Worm (Caenorhabditis elegans) whole organism, L1 larva: Measurements from ENCODE around the gene dyf-18.

ENCODE experiments used
- C04F5.9 ChIP-seq: sonication (generic microtip); optimal IDR thresholded peaks from 2 replicates; lab custom pipeline; 2016; ENCODE audit warnings: missing genetic modification characterization, missing compliant biosample characterization
- F16B12.6 ChIP-seq: fragments of 150-350 bp; optimal IDR thresholded peaks from 2 replicates; lab custom pipeline; 2014; ENCODE audit warnings: missing biosample characterization, missing genetic modification characterization
- aha-1 ChIP-seq: fragments of 150-350 bp; optimal IDR thresholded peaks from 2 replicates; lab custom pipeline; 2014; ENCODE audit warnings: missing biosample characterization, missing genetic modification characterization
- alr-1 ChIP-seq: fragments of 200-800 bp; sonication (Bioruptor generic); optimal IDR thresholded peaks from 2 replicates; lab custom pipeline; 2018; ENCODE audit warnings: borderline replicate concordance, mild to moderate bottlenecking, missing genetic modification characterization, missing compliant biosample characterization
- aly-2 ChIP-seq: fragments of 150-350 bp; optimal IDR thresholded peaks from 2 replicates; lab custom pipeline; 2014; ENCODE audit warnings: missing biosample characterization, missing genetic modification characterization
- ama-1 ChIP-seq: fragments of 150-350 bp; optimal IDR thresholded peaks from 2 replicates; lab custom pipeline; 2014
- blmp-1 ChIP-seq: fragments of 150-350 bp; optimal IDR thresholded peaks from 2 replicates; lab custom pipeline; 2014; ENCODE audit warnings: missing biosample characterization, missing genetic modification characterization
- ceh-88 ChIP-seq: fragments of 200-800 bp; sonication (Bioruptor generic); IDR thresholded peaks from 2 replicates; pipeline ENCODE4 v1.3.6; 2022; ENCODE audit warnings: missing genetic modification characterization, missing compliant biosample characterization
- ceh-90 ChIP-seq: sonication (generic microtip); optimal IDR thresholded peaks from 2 replicates; lab custom pipeline; 2016; ENCODE audit warnings: missing genetic modification characterization, missing compliant biosample characterization
- ces-1 ChIP-seq: fragments of 150-350 bp; optimal IDR thresholded peaks from 2 replicates; lab custom pipeline; 2014; ENCODE audit warnings: missing biosample characterization, missing genetic modification reagents, missing genetic modification characterization
- dpl-1 ChIP-seq, 3 experiments: fragments of 150-350 bp in 2 of 3; sonication (generic microtip) in 1 of 3; optimal IDR thresholded peaks; 2 replicates each; lab custom pipeline; 2014 to 2017; ENCODE audit warnings: missing biosample characterization in 3 of 3, missing genetic modification characterization in 3 of 3, missing genetic modification reagents in 3 of 3
- dsc-1 ChIP-seq: sonication (generic microtip); optimal IDR thresholded peaks from 2 replicates; lab custom pipeline; 2016; ENCODE audit warnings: mild to moderate bottlenecking, missing genetic modification characterization, missing compliant biosample characterization
- efl-1 ChIP-seq, 4 experiments: fragments of 150-350 bp; optimal IDR thresholded peaks in 3 of 4; peaks in 1 of 4; 1 replicate in 1 of 4; 2 replicates in 3 of 4; lab custom pipeline; 2014; ENCODE audit warnings: missing biosample characterization in 2 of 4, missing genetic modification characterization in 2 of 4, missing genetic modification reagents in 2 of 4
- egl-27 ChIP-seq, 2 experiments: fragments of 150-350 bp in 1 of 2; sonication (generic microtip); optimal IDR thresholded peaks; 3 replicates each; lab custom pipeline; 2017 to 2018; ENCODE audit warnings: missing biosample characterization in 2 of 2, missing genetic modification characterization in 2 of 2, missing genetic modification reagents in 2 of 2
- fos-1 ChIP-seq: fragments of 150-350 bp; optimal IDR thresholded peaks from 2 replicates; lab custom pipeline; 2014; ENCODE audit warnings: missing biosample characterization, missing genetic modification characterization
- hlh-17 ChIP-seq: fragments of 200-800 bp; sonication (Bioruptor generic); optimal IDR thresholded peaks from 2 replicates; lab custom pipeline; 2018; ENCODE audit warnings: missing genetic modification characterization, mild to moderate bottlenecking, missing compliant biosample characterization, moderate library complexity, borderline replicate concordance
- hlh-4 ChIP-seq: sonication (generic microtip); optimal IDR thresholded peaks from 2 replicates; lab custom pipeline; 2016; ENCODE audit warnings: mild to moderate bottlenecking, missing genetic modification characterization, missing compliant biosample characterization
- irx-1 ChIP-seq: sonication (generic microtip); optimal IDR thresholded peaks from 2 replicates; lab custom pipeline; 2016; ENCODE audit warnings: missing genetic modification characterization, missing compliant biosample characterization
- isw-1 ChIP-seq: fragments of 200-800 bp; sonication (Bioruptor generic); IDR thresholded peaks from 2 replicates; pipeline ENCODE4 v1.3.6; 2022; ENCODE audit warnings: missing genetic modification characterization, missing compliant biosample characterization
- lin-15B ChIP-seq: fragments of 150-350 bp; sonication (generic microtip); optimal IDR thresholded peaks from 3 replicates; lab custom pipeline; 2014; ENCODE audit warnings: missing biosample characterization, missing genetic modification characterization
- lin-35 ChIP-seq, 2 experiments: fragments of 150-350 bp; optimal IDR thresholded peaks; 2 replicates each; lab custom pipeline; 2014; ENCODE audit warnings: missing biosample characterization in 2 of 2, missing genetic modification characterization in 2 of 2, missing genetic modification reagents in 2 of 2
- lsy-2 ChIP-seq, 2 experiments: fragments of 150-350 bp; optimal IDR thresholded peaks; 2 replicates each; lab custom pipeline; 2014; ENCODE audit warnings: missing biosample characterization in 2 of 2, missing genetic modification characterization in 2 of 2
- mab-9 ChIP-seq: fragments of 200-800 bp; sonication (Bioruptor generic); IDR thresholded peaks from 2 replicates; pipeline ENCODE4 v1.3.6; 2022; ENCODE audit warnings: missing genetic modification reagents, missing genetic modification characterization, missing compliant biosample characterization
- mep-1 ChIP-seq: fragments of 150-350 bp; optimal IDR thresholded peaks from 2 replicates; lab custom pipeline; 2014; ENCODE audit warnings: missing biosample characterization, missing genetic modification characterization
- nhr-11 ChIP-seq: fragments of 150-350 bp; optimal IDR thresholded peaks from 2 replicates; lab custom pipeline; 2014; ENCODE audit warnings: missing biosample characterization, missing genetic modification characterization
- nhr-12 ChIP-seq: sonication (generic microtip); optimal IDR thresholded peaks from 2 replicates; lab custom pipeline; 2017; ENCODE audit warnings: missing biosample characterization, missing genetic modification characterization
- nhr-19 ChIP-seq: fragments of 200-800 bp; sonication (Bioruptor generic); conservative IDR thresholded peaks from 2 replicates; pipeline ENCODE4 v1.3.6; 2022; ENCODE audit warnings: missing genetic modification characterization, missing compliant biosample characterization
- nhr-71 ChIP-seq: sonication (generic microtip); optimal IDR thresholded peaks from 2 replicates; lab custom pipeline; 2016; ENCODE audit warnings: mild to moderate bottlenecking, missing genetic modification characterization, moderate library complexity, missing compliant biosample characterization
- nhr-85 ChIP-seq: sonication (generic microtip); peaks from one replicate; lab custom pipeline; 2016; ENCODE audit warnings: missing genetic modification characterization, inconsistent platforms, missing compliant biosample characterization
- pax-3 ChIP-seq: fragments of 200-800 bp; sonication (Bioruptor generic); optimal IDR thresholded peaks from 2 replicates; lab custom pipeline; 2018; ENCODE audit warnings: mild to moderate bottlenecking, missing genetic modification characterization, moderate library complexity, missing compliant biosample characterization
- rnt-1 ChIP-seq: sonication (generic microtip); optimal IDR thresholded peaks from 2 replicates; lab custom pipeline; 2016; ENCODE audit warnings: mild to moderate bottlenecking, missing genetic modification characterization, moderate library complexity, missing compliant biosample characterization
- skn-1 ChIP-seq: fragments of 150-350 bp; optimal IDR thresholded peaks from 2 replicates; lab custom pipeline; 2014; ENCODE audit warnings: missing biosample characterization, missing genetic modification characterization
- snpc-4 ChIP-seq: fragments of 150-350 bp; optimal IDR thresholded peaks from 2 replicates; lab custom pipeline; 2014; ENCODE audit warnings: missing biosample characterization, missing genetic modification characterization
- sox-4 ChIP-seq: sonication (generic microtip); optimal IDR thresholded peaks from 2 replicates; lab custom pipeline; 2016; ENCODE audit warnings: missing genetic modification characterization, missing compliant biosample characterization
- sptf-1 ChIP-seq: fragments of 150-350 bp; optimal IDR thresholded peaks from 2 replicates; lab custom pipeline; 2014; ENCODE audit warnings: missing biosample characterization, missing genetic modification characterization
- sup-37 ChIP-seq: fragments of 200-800 bp; sonication (Bioruptor generic); optimal IDR thresholded peaks from 2 replicates; lab custom pipeline; 2018; ENCODE audit warnings: mild to moderate bottlenecking, missing genetic modification characterization, missing compliant biosample characterization
- tbx-2 ChIP-seq: sonication (generic microtip); optimal IDR thresholded peaks from 2 replicates; lab custom pipeline; 2016; ENCODE audit warnings: missing genetic modification characterization, missing compliant biosample characterization
- tlp-1 ChIP-seq: fragments of 150-350 bp; optimal IDR thresholded peaks from 2 replicates; lab custom pipeline; 2014; ENCODE audit warnings: missing biosample characterization, missing genetic modification characterization
- unc-62 ChIP-seq: fragments of 150-350 bp; optimal IDR thresholded peaks from 2 replicates; lab custom pipeline; 2014; ENCODE audit warnings: missing biosample characterization, missing genetic modification reagents, missing genetic modification characterization
- vab-15 ChIP-seq: sonication (generic microtip); optimal IDR thresholded peaks from 2 replicates; lab custom pipeline; 2017; ENCODE audit warnings: missing genotype, mild to moderate bottlenecking, missing genetic modification characterization, missing compliant biosample characterization
- zip-4 ChIP-seq: fragments of 200-800 bp; sonication (Bioruptor generic); optimal IDR thresholded peaks from 2 replicates; lab custom pipeline; 2018; ENCODE audit warnings: mild to moderate bottlenecking, missing genetic modification characterization, moderate library complexity, missing compliant biosample characterization
- ztf-11 ChIP-seq, 2 experiments: sonication (generic microtip); optimal IDR thresholded peaks; 2 replicates each; lab custom pipeline; 2016 to 2017; ENCODE audit warnings: missing genetic modification characterization in 2 of 2, missing biosample characterization in 1 of 2, missing compliant biosample characterization in 1 of 2
- ztf-4 ChIP-seq: fragments of 150-350 bp; optimal IDR thresholded peaks from 2 replicates; lab custom pipeline; 2014; ENCODE audit warnings: missing biosample characterization, missing genetic modification characterization

Gene dyf-18

DNA sequence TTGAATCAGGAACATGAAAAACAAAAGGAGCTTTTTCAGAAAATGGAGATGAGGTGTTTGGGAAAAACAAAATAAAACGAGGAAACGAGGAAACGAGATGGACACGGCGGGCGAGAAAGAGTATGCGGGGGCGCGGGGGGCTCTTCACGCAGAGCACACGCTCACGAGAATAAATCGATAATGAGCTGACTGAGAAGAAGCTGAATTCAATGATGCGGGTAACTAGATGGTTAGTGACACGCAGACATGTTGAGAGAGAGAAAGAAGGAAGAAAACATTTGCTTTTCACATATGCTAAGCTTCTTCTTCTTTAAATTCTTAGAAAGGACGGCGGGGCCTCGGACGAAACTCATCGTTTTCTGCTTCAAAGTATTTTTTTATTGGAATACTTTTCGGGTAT is 35.5 kb downstream of the dyf-18 start (continued):
- TF ChIP-seq lin-35 (GFP tag; optimal IDR thresholded peaks at IDR 0.05; lab: Kevin White, UChicago) (peak in 1 of 2 experiments; percentile 58), ceh-90 (tag; lab: Kevin White, UChicago) (no peak), isw-1 (peak; percentile 56), hlh-4 (tag; lab: Kevin White, UChicago) (no peak), sup-37 (GFP tag; lab: Kevin White, UChicago) (no peak), egl-27 (tag; optimal IDR thresholded peaks at IDR 0.05; lab: Kevin White, UChicago) (no peak), efl-1 (optimal IDR thresholded peaks at IDR 0.05; lab: Kevin White, UChicago) (peak in 1 of 2 experiments; percentile 31), efl-1 (GFP tag; optimal IDR thresholded peaks at IDR 0.05 in 1 of 2; lab: Kevin White, UChicago) (no peak), nhr-71 (tag; lab: Kevin White, UChicago) (peak; percentile 86), skn-1 (tag; lab: Kevin White, UChicago) (no peak), nhr-11 (tag; lab: Kevin White, UChicago) (no peak), blmp-1 (tag; lab: Kevin White, UChicago) (no peak), sptf-1 (no peak), mab-9 (no peak), F16B12.6 (tag; lab: Kevin White, UChicago) (no peak), fos-1 (tag; lab: Kevin White, UChicago) (no peak), ceh-88 (GFP tag; lab: Robert Waterston, UW) (peak; percentile 23; the same call in 1 of the 2 replicates), ama-1 (lab: Kevin White, UChicago) (no peak), tbx-2 (peak; percentile 57), zip-4 (GFP tag; lab: Kevin White, UChicago) (no peak), pax-3 (tag; lab: Kevin White, UChicago) (peak; percentile 58), C04F5.9 (no peak), unc-62 (no peak), nhr-85 (no peak), sox-4 (peak; percentile 3), dsc-1 (peak; percentile 85), rnt-1 (tag; lab: Kevin White, UChicago) (peak; percentile 54), lin-15B (tag; lab: Kevin White, UChicago) (no peak), irx-1 (peak; percentile 44), nhr-12 (tag; lab: Kevin White, UChicago) (no peak), hlh-17 (GFP tag; lab: Kevin White, UChicago) (no peak), alr-1 (tag; lab: Kevin White, UChicago) (no peak), lsy-2 (tag; optimal IDR thresholded peaks at IDR 0.05; lab: Kevin White, UChicago) (peak; percentile 56 to 58), mep-1 (tag; lab: Kevin White, UChicago) (peak; percentile 28), aha-1 (no peak), tlp-1 (tag; lab: Kevin White, UChicago) (no peak), ztf-4 (no peak), ces-1 (GFP tag; lab: Kevin White, UChicago) (peak; percentile 47), vab-15 (tag; lab: Kevin White, UChicago) (no peak), aly-2 (tag; lab: Kevin White, UChicago) (no peak), dpl-1 (GFP tag; optimal IDR thresholded peaks at IDR 0.05; lab: Kevin White, UChicago) (peak in 1 of 3 experiments; percentile 34), ztf-11 (tag; optimal IDR thresholded peaks at IDR 0.05; lab: Kevin White, UChicago) (no peak), snpc-4 (no peak), nhr-19 (GFP tag; lab: Robert Waterston, UW) (peak; percentile 49)
